Worm (Caenorhabditis elegans) whole organism, L3 larva: ENCODE data around the gene rga-9.

Source experiments
- ZK546.5 ChIP-seq: sonication (generic microtip); optimal IDR thresholded peaks from 2 replicates; lab custom pipeline; 2017; ENCODE audit warnings: missing biosample characterization, missing genetic modification characterization
- aly-2 ChIP-seq: fragments of 150-350 bp; optimal IDR thresholded peaks from 2 replicates; lab custom pipeline; 2014; ENCODE audit warnings: missing biosample characterization, missing genetic modification characterization
- ama-1 ChIP-seq: fragments of 150-350 bp; optimal IDR thresholded peaks from 2 replicates; lab custom pipeline; 2018
- ceh-28 ChIP-seq: fragments of 150-350 bp; optimal IDR thresholded peaks from 2 replicates; lab custom pipeline; 2014; ENCODE audit warnings: missing biosample characterization, missing genetic modification reagents, missing genetic modification characterization
- ceh-82 ChIP-seq: fragments of 150-350 bp; optimal IDR thresholded peaks from 2 replicates; lab custom pipeline; 2014; ENCODE audit warnings: missing biosample characterization, missing genetic modification characterization
- ceh-9 ChIP-seq: sonication (generic microtip); optimal IDR thresholded peaks from 2 replicates; lab custom pipeline; 2018; ENCODE audit warnings: missing biosample characterization, missing genetic modification characterization
- daf-12 ChIP-seq: fragments of 150-350 bp; optimal IDR thresholded peaks from 2 replicates; lab custom pipeline; 2014; ENCODE audit warnings: missing biosample characterization, missing genetic modification reagents, missing genetic modification characterization
- egl-27 ChIP-seq: sonication (generic microtip); optimal IDR thresholded peaks from 4 replicates; lab custom pipeline; 2017; ENCODE audit warnings: missing biosample characterization, missing genetic modification reagents, missing genetic modification characterization
- elt-2 ChIP-seq: sonication (generic microtip); optimal IDR thresholded peaks from 2 replicates; lab custom pipeline; 2016; ENCODE audit warnings: missing genetic modification reagents, mild to moderate bottlenecking, missing genetic modification characterization, missing compliant biosample characterization
- elt-3 ChIP-seq, 3 experiments: fragments of 150-350 bp in 1 of 3; sonication (generic microtip) in 2 of 3; optimal IDR thresholded peaks; 2 replicates in 2 of 3; 4 replicates in 1 of 3; lab custom pipeline; 2014 to 2017; ENCODE audit warnings: missing biosample characterization in 3 of 3, missing genetic modification characterization in 3 of 3
- eor-1 ChIP-seq, 2 experiments: fragments of 150-350 bp; optimal IDR thresholded peaks; 2 replicates each; lab custom pipeline; 2014 to 2018; ENCODE audit warnings: missing biosample characterization in 2 of 2, missing genetic modification characterization in 2 of 2
- fkh-10 ChIP-seq: sonication (generic microtip); optimal IDR thresholded peaks from 2 replicates; lab custom pipeline; 2017; ENCODE audit warnings: missing biosample characterization, missing genetic modification reagents, missing genetic modification characterization
- fos-1 ChIP-seq: fragments of 150-350 bp; optimal IDR thresholded peaks from 2 replicates; lab custom pipeline; 2014; ENCODE audit warnings: missing biosample characterization, missing genetic modification characterization
- hmg-11 ChIP-seq: sonication (generic microtip); optimal IDR thresholded peaks from 2 replicates; lab custom pipeline; 2016; ENCODE audit warnings: missing genetic modification characterization, missing compliant biosample characterization
- jun-1 ChIP-seq: fragments of 150-350 bp; optimal IDR thresholded peaks from 2 replicates; lab custom pipeline; 2014; ENCODE audit warnings: missing biosample characterization, missing genetic modification reagents, missing genetic modification characterization
- lin-15B ChIP-seq: fragments of 150-350 bp; optimal IDR thresholded peaks from 2 replicates; lab custom pipeline; 2014; ENCODE audit warnings: missing biosample characterization, missing genetic modification characterization
- lsy-12 ChIP-seq: sonication (generic microtip); optimal IDR thresholded peaks from 2 replicates; lab custom pipeline; 2016; ENCODE audit warnings: mild to moderate bottlenecking, missing genetic modification characterization, missing compliant biosample characterization
- mml-1 ChIP-seq: fragments of 150-350 bp; sonication (generic microtip); optimal IDR thresholded peaks from 3 replicates; lab custom pipeline; 2014; ENCODE audit warnings: missing biosample characterization, missing genetic modification characterization
- nfya-1 ChIP-seq: sonication (generic microtip); optimal IDR thresholded peaks from 2 replicates; lab custom pipeline; 2017; ENCODE audit warnings: missing genetic modification characterization, mild to moderate bottlenecking, missing compliant biosample characterization, antibody characterized with exemption, moderate library complexity; ENCODE audit not compliant: insufficient read depth
- nhr-12 ChIP-seq: fragments of 150-350 bp; optimal IDR thresholded peaks from 2 replicates; lab custom pipeline; 2014; ENCODE audit warnings: missing biosample characterization, missing genetic modification characterization
- nhr-237 ChIP-seq: fragments of 150-350 bp; optimal IDR thresholded peaks from 2 replicates; lab custom pipeline; 2014; ENCODE audit warnings: missing biosample characterization, missing genetic modification characterization
- nhr-25 ChIP-seq: sonication (generic microtip); optimal IDR thresholded peaks from 2 replicates; lab custom pipeline; 2017; ENCODE audit warnings: missing biosample characterization, missing genetic modification characterization
- nhr-28 ChIP-seq: fragments of 150-350 bp; optimal IDR thresholded peaks from 2 replicates; lab custom pipeline; 2014; ENCODE audit warnings: missing biosample characterization, missing genetic modification characterization
- nhr-43 ChIP-seq: sonication (generic microtip); optimal IDR thresholded peaks from 2 replicates; lab custom pipeline; 2016; ENCODE audit warnings: mild to moderate bottlenecking, missing genetic modification characterization, missing compliant biosample characterization; ENCODE audit not compliant: poor library complexity, severe bottlenecking
- nhr-76 ChIP-seq: fragments of 150-350 bp; sonication (generic microtip); optimal IDR thresholded peaks from 5 replicates; lab custom pipeline; 2014; ENCODE audit warnings: missing biosample characterization, missing genetic modification characterization
- nhr-77 ChIP-seq: fragments of 150-350 bp; optimal IDR thresholded peaks from 2 replicates; lab custom pipeline; 2014; ENCODE audit warnings: missing biosample characterization, missing genetic modification characterization
- pha-4 ChIP-seq: fragments of 150-350 bp; optimal IDR thresholded peaks from 2 replicates; lab custom pipeline; 2014; ENCODE audit warnings: missing biosample characterization, missing genetic modification reagents, missing genetic modification characterization
- pqm-1 ChIP-seq: fragments of 150-350 bp; optimal IDR thresholded peaks from 2 replicates; lab custom pipeline; 2017; ENCODE audit warnings: missing biosample characterization, missing genetic modification characterization, inconsistent platforms
- sea-2 ChIP-seq: fragments of 150-350 bp; sonication (generic microtip); optimal IDR thresholded peaks from 4 replicates; lab custom pipeline; 2014; ENCODE audit warnings: missing biosample characterization, missing genetic modification reagents, missing genetic modification characterization
- snpc-4 ChIP-seq: fragments of 150-350 bp; optimal IDR thresholded peaks from 2 replicates; lab custom pipeline; 2014; ENCODE audit warnings: missing biosample characterization, missing genetic modification characterization
- tbx-2 ChIP-seq: sonication (generic microtip); optimal IDR thresholded peaks from 2 replicates; lab custom pipeline; 2016; ENCODE audit warnings: mild to moderate bottlenecking, missing genetic modification characterization, missing compliant biosample characterization
- unc-39 ChIP-seq: sonication (generic microtip); optimal IDR thresholded peaks from 4 replicates; lab custom pipeline; 2017; ENCODE audit warnings: missing biosample characterization, missing genetic modification characterization
- unc-62 ChIP-seq: fragments of 150-350 bp; sonication (generic microtip); optimal IDR thresholded peaks from 4 replicates; lab custom pipeline; 2014; ENCODE audit warnings: missing biosample characterization, missing genetic modification reagents, missing genetic modification characterization

The rga-9 gene

ce11 chrII:15263054-15263755 lies 4.8 kb upstream of the rga-9 start (continued):
- TF ChIP-seq ceh-9 (tag; lab: Kevin White, UChicago): no peak
- peak; percentile 62 for TF ChIP-seq lsy-12 (tag; lab: Kevin White, UChicago)
- no peak for TF ChIP-seq mml-1
- no peak for TF ChIP-seq unc-39 (tag; lab: Kevin White, UChicago)
- TF ChIP-seq daf-12 (tag; lab: Kevin White, UChicago): no peak
- peak; percentile 56 for TF ChIP-seq sea-2 (GFP tag; lab: Kevin White, UChicago)
- no peak for TF ChIP-seq nhr-76 (tag; lab: Kevin White, UChicago)
- no peak for TF ChIP-seq nhr-28 (tag; lab: Kevin White, UChicago)
- peak; percentile 90 for TF ChIP-seq nhr-25 (tag; lab: Kevin White, UChicago)
- TF ChIP-seq, all 47 proteins: peak for 22

- TF ChIP-seq nfya-1: no peak
- TF ChIP-seq nhr-12 (tag; lab: Kevin White, UChicago): no peak
- TF ChIP-seq daf-12 (tag; lab: Kevin White, UChicago): no peak
- TF ChIP-seq elt-2 (tag; lab: Kevin White, UChicago): no peak
- no peak for TF ChIP-seq lin-15B (tag; lab: Kevin White, UChicago)
- TF ChIP-seq mml-1: no peak
- TF ChIP-seq ZK546.5 (tag; lab: Kevin White, UChicago): no peak
- TF ChIP-seq fkh-10 (GFP tag; lab: Kevin White, UChicago): no peak
- peak; percentile 79 for TF ChIP-seq pha-4 (tag; lab: Kevin White, UChicago)
These were observed 3.4 kb upstream of the rga-9 start for ce11 chrII:15264593-15264992.

- TF ChIP-seq nhr-76 (tag; lab: Kevin White, UChicago) (no peak), ceh-28 (tag; lab: Kevin White, UChicago) (no peak), unc-39 (tag; lab: Kevin White, UChicago) (no peak), ama-1 (lab: Kevin White, UChicago) (no peak), hmg-11 (tag; lab: Kevin White, UChicago) (no peak), jun-1 (tag; lab: Kevin White, UChicago) (no peak), nhr-28 (tag; lab: Kevin White, UChicago) (no peak), nhr-77 (tag; lab: Kevin White, UChicago) (no peak), nhr-43 (tag; lab: Kevin White, UChicago) (no peak), snpc-4 (tag; lab: Kevin White, UChicago) (no peak), aly-2 (no peak), ceh-82 (tag; lab: Kevin White, UChicago) (no peak), unc-62 (no peak), nhr-12 (tag; lab: Kevin White, UChicago) (no peak), tbx-2 (tag; lab: Kevin White, UChicago) (no peak), pha-4 (tag; lab: Kevin White, UChicago) (no peak)
These were observed 2.5 kb upstream of the rga-9 start for ce11 chrII:15265469-15265868.

ce11 chrII:15265951-15266350 lies 2.1 kb upstream of the rga-9 start:
- TF ChIP-seq pha-4 (tag; lab: Kevin White, UChicago) (peak; percentile 19), fkh-10 (GFP tag; lab: Kevin White, UChicago) (no peak), fos-1 (tag; lab: Kevin White, UChicago) (no peak), nhr-25 (tag; lab: Kevin White, UChicago) (peak; percentile 31)
- TF ChIP-seq, all 47 proteins: peak for 2

ce11 chrII:15266487-15266886 lies 1.5 kb upstream of the rga-9 start:
- TF ChIP-seq nhr-43 (tag; lab: Kevin White, UChicago) (no peak), elt-2 (tag; lab: Kevin White, UChicago) (peak; percentile 30), nhr-25 (tag; lab: Kevin White, UChicago) (peak; percentile 74), lsy-12 (tag; lab: Kevin White, UChicago) (no peak)

- TF ChIP-seq sea-2 (GFP tag; lab: Kevin White, UChicago) (no peak), egl-27 (tag; lab: Kevin White, UChicago) (no peak), nhr-237 (tag; lab: Kevin White, UChicago) (no peak), aly-2 (no peak), eor-1 (tag; optimal IDR thresholded peaks at IDR 0.05; lab: Kevin White, UChicago) (no peak), nhr-12 (tag; lab: Kevin White, UChicago) (no peak), pqm-1 (tag; lab: Kevin White, UChicago) (no peak), nhr-43 (tag; lab: Kevin White, UChicago) (no peak), elt-3 (tag; optimal IDR thresholded peaks at IDR 0.05; lab: Kevin White, UChicago) (no peak), lin-15B (tag; lab: Kevin White, UChicago) (no peak), ceh-28 (tag; lab: Kevin White, UChicago) (no peak), ceh-82 (tag; lab: Kevin White, UChicago) (no peak), daf-12 (tag; lab: Kevin White, UChicago) (no peak)
These were observed 5.0 kb downstream of the rga-9 start for ce11 chrII:15272962-15273361.
